Fruit fly (Drosophila melanogaster) whole organism, prepupa: Measurements from ENCODE around the gene CG4766.

Experiments
- CG10669 ChIP-seq: fragments of 200-800 bp; sonication (Bioruptor generic); optimal IDR thresholded peaks from 3 replicates; lab custom pipeline; 2018; ENCODE audit warnings: missing biosample characterization, mild to moderate bottlenecking, missing genetic modification characterization, moderate library complexity
- CG6854 ChIP-seq: fragments of 200-800 bp; sonication (Bioruptor generic); optimal IDR thresholded peaks from 2 replicates; lab custom pipeline; 2017; ENCODE audit warnings: missing biosample characterization, mild to moderate bottlenecking, missing genetic modification characterization
- Eip93F ChIP-seq: fragments of 200-800 bp; sonication (Bioruptor generic); optimal IDR thresholded peaks from 2 replicates; lab custom pipeline; 2016; ENCODE audit warnings: missing biosample characterization, mild to moderate bottlenecking, missing genetic modification characterization
- Ets21C ChIP-seq: fragments of 200-800 bp; sonication (Bioruptor generic); optimal IDR thresholded peaks from 3 replicates; lab custom pipeline; 2016; ENCODE audit warnings: missing biosample characterization, missing genetic modification characterization
- Gug ChIP-seq: fragments of 200-800 bp; sonication (Bioruptor generic); IDR thresholded peaks from 2 replicates; pipeline ENCODE4 v1.3.6; 2022; ENCODE audit warnings: missing biosample characterization, missing genetic modification characterization
- Smox ChIP-seq: fragments of 200-800 bp; sonication (Bioruptor generic); optimal IDR thresholded peaks from 3 replicates; lab custom pipeline; 2016; ENCODE audit warnings: missing biosample characterization, missing genetic modification characterization
- Sox15 ChIP-seq: fragments of 200-800 bp; sonication (Bioruptor generic); optimal IDR thresholded peaks from 3 replicates; lab custom pipeline; 2016; ENCODE audit warnings: missing biosample characterization, missing genetic modification characterization
- dac ChIP-seq: fragments of 200-800 bp; sonication (Bioruptor generic); optimal IDR thresholded peaks from 2 replicates; lab custom pipeline; 2017; ENCODE audit warnings: missing biosample characterization, mild to moderate bottlenecking, missing genetic modification characterization
- dsx ChIP-seq: fragments of 200-800 bp; optimal IDR thresholded peaks from 3 replicates; lab custom pipeline; 2019; ENCODE audit warnings: missing biosample characterization, mild to moderate bottlenecking, missing genetic modification characterization, moderate library complexity; ENCODE audit not compliant: poor library complexity, severe bottlenecking
- fkh ChIP-seq: fragments of 200-800 bp; sonication (Bioruptor generic); optimal IDR thresholded peaks from 3 replicates; lab custom pipeline; 2017; ENCODE audit warnings: missing biosample characterization, mild to moderate bottlenecking, missing genetic modification characterization, moderate library complexity
- svp ChIP-seq: fragments of 200-800 bp; sonication (Bioruptor generic); peaks from one replicate; lab custom pipeline; 2016; ENCODE audit warnings: missing biosample characterization, missing genetic modification characterization

DNA sequence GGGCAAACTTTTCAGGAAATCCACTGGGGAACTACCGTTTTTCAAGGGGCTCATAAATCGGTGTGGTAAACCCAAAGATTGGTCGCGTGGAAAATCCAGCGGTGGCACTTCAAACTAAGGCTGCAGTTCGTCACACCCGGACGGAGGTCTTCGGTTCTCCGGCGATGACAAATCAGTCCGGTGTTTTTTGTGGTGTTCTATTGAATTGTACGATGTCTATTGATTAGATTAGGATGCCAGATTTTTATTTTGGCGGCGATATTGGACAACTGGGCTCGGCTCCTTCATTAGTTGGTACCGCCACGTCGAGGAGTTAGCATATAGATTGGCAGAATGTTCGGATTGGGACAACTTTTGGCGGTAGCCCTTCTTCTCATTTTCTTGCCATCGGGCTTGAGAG is 48.3 kb downstream of the CG4766 start, which contains the start of gene CG6048:
- TF ChIP-seq dsx (GFP tag; lab: Kevin White, UChicago) (no peak), CG6854 (GFP tag; lab: Kevin White, UChicago) (no peak), Gug (GFP tag; lab: Robert Waterston, UW) (no peak), CG10669 (GFP tag; lab: Kevin White, UChicago) (no peak), dac (GFP tag; lab: Kevin White, UChicago) (no peak), Ets21C (GFP tag; lab: Kevin White, UChicago) (no peak), svp (GFP tag; lab: Kevin White, UChicago) (no peak), Eip93F (GFP tag; lab: Kevin White, UChicago) (no peak), fkh (GFP tag; lab: Kevin White, UChicago) (no peak), Smox (GFP tag; lab: Kevin White, UChicago) (no peak), Sox15 (GFP tag; lab: Kevin White, UChicago) (no peak)
